Worm (Caenorhabditis elegans) whole organism, L4 larva: ENCODE results near the gene lem-4.

ENCODE experiments used
- F44E2.7 ChIP-seq: fragments of 200-800 bp; sonication (Bioruptor generic); IDR thresholded peaks from 2 replicates; pipeline ENCODE4 v2.1.2; 2022; ENCODE audit warnings: missing genetic modification characterization, missing compliant biosample characterization
- F49E8.2 ChIP-seq: sonication (generic microtip); optimal IDR thresholded peaks from 2 replicates; lab custom pipeline; 2016; ENCODE audit warnings: missing compliant biosample characterization, mild to moderate bottlenecking, missing genetic modification characterization, borderline replicate concordance
- R02D3.7 ChIP-seq: fragments of 150-350 bp; sonication (generic microtip); optimal IDR thresholded peaks from 3 replicates; lab custom pipeline; 2014; ENCODE audit warnings: missing biosample characterization, missing genetic modification characterization
- T20F7.1 ChIP-seq: fragments of 200-800 bp; sonication (Bioruptor generic); optimal IDR thresholded peaks from 2 replicates; lab custom pipeline; 2018; ENCODE audit warnings: mild to moderate bottlenecking, missing genetic modification characterization, missing compliant biosample characterization
- Y105C5A.15 ChIP-seq: fragments of 200-800 bp; sonication (Bioruptor generic); IDR thresholded peaks from 2 replicates; pipeline ENCODE4 v1.3.6; 2022; ENCODE audit warnings: missing genetic modification characterization, missing compliant biosample characterization
- ZK546.5 ChIP-seq, 2 experiments: sonication (generic microtip); optimal IDR thresholded peaks; 2 replicates each; lab custom pipeline; 2017; ENCODE audit warnings: missing biosample characterization in 2 of 2, missing genetic modification characterization in 2 of 2
- aha-1 ChIP-seq: fragments of 150-350 bp; peaks from one replicate; lab custom pipeline; 2014; ENCODE audit warnings: missing biosample characterization, missing genetic modification characterization
- ama-1 ChIP-seq: fragments of 150-350 bp; optimal IDR thresholded peaks from 2 replicates; lab custom pipeline; 2014; ENCODE audit warnings: inconsistent platforms, mixed read lengths
- arid-1 ChIP-seq: fragments of 200-800 bp; sonication (Bioruptor generic); conservative IDR thresholded peaks from 2 replicates; pipeline ENCODE4 v1.3.6; 2022; ENCODE audit warnings: missing genetic modification reagents, missing genetic modification characterization, missing compliant biosample characterization
- cey-2 ChIP-seq: sonication (generic microtip); optimal IDR thresholded peaks from 3 replicates; lab custom pipeline; 2017; ENCODE audit warnings: missing genetic modification characterization, mild to moderate bottlenecking, missing compliant biosample characterization, antibody characterized with exemption, borderline replicate concordance; ENCODE audit not compliant: insufficient read depth
- daf-16 ChIP-seq, 3 experiments: sonication (generic microtip); optimal IDR thresholded peaks; 2 replicates each; lab custom pipeline; 2016 to 2017; ENCODE audit warnings: missing genetic modification characterization in 3 of 3, missing genetic modification reagents in 3 of 3, mild to moderate bottlenecking in 2 of 3, missing compliant biosample characterization in 2 of 3, missing biosample characterization in 1 of 3, moderate library complexity in 1 of 3
- daf-8 ChIP-seq: fragments of 200-800 bp; sonication (Bioruptor generic); IDR thresholded peaks from 2 replicates; pipeline ENCODE4 v1.3.6; 2022; ENCODE audit warnings: missing genetic modification characterization, missing compliant biosample characterization
- dpl-1 ChIP-seq: fragments of 150-350 bp; optimal IDR thresholded peaks from 2 replicates; lab custom pipeline; 2014; ENCODE audit warnings: missing biosample characterization, missing genetic modification reagents, missing genetic modification characterization
- dve-1 ChIP-seq: sonication (generic microtip); optimal IDR thresholded peaks from 2 replicates; lab custom pipeline; 2017; ENCODE audit warnings: antibody characterized with exemption, mild to moderate bottlenecking, missing genetic modification characterization, missing compliant biosample characterization; ENCODE audit not compliant: insufficient read depth
- fkh-10 ChIP-seq: fragments of 150-350 bp; optimal IDR thresholded peaks from 2 replicates; lab custom pipeline; 2014; ENCODE audit warnings: missing biosample characterization, missing genetic modification reagents, missing genetic modification characterization
- fos-1 ChIP-seq: fragments of 150-350 bp; optimal IDR thresholded peaks from 2 replicates; lab custom pipeline; 2014; ENCODE audit warnings: missing biosample characterization, missing genetic modification characterization
- hif-1 ChIP-seq, 2 experiments: sonication (generic microtip); optimal IDR thresholded peaks; 2 replicates each; lab custom pipeline; 2016 to 2017; ENCODE audit warnings: missing compliant biosample characterization in 2 of 2, missing genetic modification characterization in 2 of 2, missing genetic modification reagents in 2 of 2, missing genotype in 2 of 2, mild to moderate bottlenecking in 1 of 2
- hlh-11 ChIP-seq: fragments of 200-800 bp; sonication (Bioruptor generic); optimal IDR thresholded peaks from 2 replicates; lab custom pipeline; 2018; ENCODE audit warnings: mild to moderate bottlenecking, missing genetic modification characterization, missing compliant biosample characterization
- hlh-30 ChIP-seq: sonication (generic microtip); optimal IDR thresholded peaks from 2 replicates; lab custom pipeline; 2017; ENCODE audit warnings: antibody characterized with exemption, mild to moderate bottlenecking, missing genetic modification characterization, missing compliant biosample characterization; ENCODE audit not compliant: insufficient read depth
- hmg-1.1 ChIP-seq: fragments of 200-800 bp; sonication (Bioruptor generic); IDR thresholded peaks from 2 replicates; pipeline ENCODE4 v1.3.6; 2022; ENCODE audit warnings: missing genetic modification reagents, missing genetic modification characterization, missing compliant biosample characterization
- lin-13 ChIP-seq: fragments of 150-350 bp; optimal IDR thresholded peaks from 2 replicates; lab custom pipeline; 2014; ENCODE audit warnings: missing biosample characterization, missing genetic modification reagents, missing genetic modification characterization
- lin-38 ChIP-seq: fragments of 200-800 bp; sonication (Bioruptor generic); IDR thresholded peaks from 2 replicates; pipeline ENCODE4 v1.3.6; 2022; ENCODE audit warnings: missing genetic modification reagents, missing genetic modification characterization, missing compliant biosample characterization
- lin-39 ChIP-seq: fragments of 150-350 bp; optimal IDR thresholded peaks from 2 replicates; lab custom pipeline; 2014; ENCODE audit warnings: missing biosample characterization, missing genetic modification reagents, missing genetic modification characterization
- lsy-2 ChIP-seq, 2 experiments: fragments of 150-350 bp in 1 of 2; sonication (generic microtip) in 1 of 2; optimal IDR thresholded peaks; 2 replicates each; lab custom pipeline; 2014 to 2017; ENCODE audit warnings: missing biosample characterization in 2 of 2, missing genetic modification characterization in 2 of 2
- madf-9 ChIP-seq: fragments of 200-800 bp; sonication (Bioruptor generic); conservative IDR thresholded peaks from 2 replicates; pipeline ENCODE4 v1.3.6; 2022; ENCODE audit warnings: missing genetic modification reagents, missing genetic modification characterization, missing compliant biosample characterization
- mdl-1 ChIP-seq, 2 experiments: fragments of 150-350 bp in 1 of 2; sonication (generic microtip) in 1 of 2; optimal IDR thresholded peaks; 2 replicates each; lab custom pipeline; 2014 to 2017; ENCODE audit warnings: missing biosample characterization in 2 of 2, missing genetic modification characterization in 2 of 2
- mdt-29 ChIP-seq: fragments of 200-800 bp; sonication (Bioruptor generic); IDR thresholded peaks from 2 replicates; pipeline ENCODE4 v1.3.6; 2022; ENCODE audit warnings: missing genetic modification reagents, missing genetic modification characterization, missing compliant biosample characterization
- mep-1 ChIP-seq: fragments of 150-350 bp; sonication (generic microtip); optimal IDR thresholded peaks from 3 replicates; lab custom pipeline; 2014; ENCODE audit warnings: missing biosample characterization, missing genetic modification characterization
- nhr-11 ChIP-seq: fragments of 150-350 bp; optimal IDR thresholded peaks from 2 replicates; lab custom pipeline; 2014; ENCODE audit warnings: missing biosample characterization, missing genetic modification characterization
- nhr-28 ChIP-seq: fragments of 150-350 bp; optimal IDR thresholded peaks from 2 replicates; lab custom pipeline; 2014; ENCODE audit warnings: missing biosample characterization, missing genetic modification characterization
- nhr-42 ChIP-seq: fragments of 200-800 bp; sonication (Bioruptor generic); IDR thresholded peaks from 2 replicates; pipeline ENCODE4 v1.3.6; 2022; ENCODE audit warnings: missing genetic modification characterization, missing compliant biosample characterization
- nhr-6 ChIP-seq: fragments of 150-350 bp; optimal IDR thresholded peaks from 2 replicates; lab custom pipeline; 2014; ENCODE audit warnings: missing biosample characterization, missing genetic modification characterization
- php-3 ChIP-seq: fragments of 200-800 bp; sonication (Bioruptor generic); IDR thresholded peaks from 2 replicates; pipeline ENCODE4 v1.3.6; 2022; ENCODE audit warnings: missing genetic modification reagents, missing genetic modification characterization, missing compliant biosample characterization
- rbr-2 ChIP-seq: sonication (generic microtip); optimal IDR thresholded peaks from 2 replicates; lab custom pipeline; 2016; ENCODE audit warnings: missing genotype, missing genetic modification characterization, missing compliant biosample characterization
- saeg-2 ChIP-seq: fragments of 200-800 bp; sonication (Bioruptor generic); IDR thresholded peaks from 2 replicates; pipeline ENCODE4 v1.3.6; 2022; ENCODE audit warnings: missing genetic modification reagents, missing genetic modification characterization, missing compliant biosample characterization
- skn-1 ChIP-seq: fragments of 150-350 bp; optimal IDR thresholded peaks from 2 replicates; lab custom pipeline; 2014; ENCODE audit warnings: missing biosample characterization, missing genetic modification characterization
- snpc-4 ChIP-seq: fragments of 150-350 bp; optimal IDR thresholded peaks from 2 replicates; lab custom pipeline; 2014; ENCODE audit warnings: missing biosample characterization, missing genetic modification characterization
- spr-1 ChIP-seq: sonication (generic microtip); optimal IDR thresholded peaks from 2 replicates; lab custom pipeline; 2016; ENCODE audit warnings: mild to moderate bottlenecking, missing genetic modification characterization, missing compliant biosample characterization
- unc-62 ChIP-seq, 3 experiments: fragments of 150-350 bp in 1 of 3; sonication (generic microtip); optimal IDR thresholded peaks in 2 of 3; peaks in 1 of 3; 1 replicate in 1 of 3; 2 replicates in 2 of 3; lab custom pipeline; 2014 to 2017; ENCODE audit warnings: missing biosample characterization in 3 of 3, missing genetic modification characterization in 3 of 3, missing genetic modification reagents in 3 of 3, missing genotype in 1 of 3
- zip-2 ChIP-seq: fragments of 150-350 bp; optimal IDR thresholded peaks from 2 replicates; lab custom pipeline; 2014; ENCODE audit warnings: missing biosample characterization, missing genetic modification characterization

lem-4 gene

ce11 chrIV:830262-830960, 24.2 kb downstream of the lem-4 start:
- TF ChIP-seq Y105C5A.15 (GFP tag; lab: Robert Waterston, UW) (no peak), aha-1 (tag; lab: Kevin White, UChicago) (peak; percentile 93), nhr-42 (GFP tag; lab: Robert Waterston, UW) (no peak), mdt-29 (GFP tag; lab: Robert Waterston, UW) (no peak), unc-62 (GFP tag; optimal IDR thresholded peaks at IDR 0.05 in 1 of 2; lab: Kevin White, UChicago) (no peak), unc-62 (tag; optimal IDR thresholded peaks at IDR 0.05; lab: Kevin White, UChicago) (no peak)
- TF ChIP-seq, all 104 proteins: peak for 1

- no peak for TF ChIP-seq mdl-1 (tag; optimal IDR thresholded peaks at IDR 0.05; lab: Kevin White, UChicago)
- TF ChIP-seq rbr-2 (tag; lab: Kevin White, UChicago) = no peak
- TF ChIP-seq daf-8 = no peak
- TF ChIP-seq saeg-2 = no peak
- no peak for TF ChIP-seq lin-13 (GFP tag; lab: Kevin White, UChicago)
- no peak for TF ChIP-seq madf-9 (GFP tag; lab: Robert Waterston, UW)
- TF ChIP-seq spr-1 (tag; lab: Kevin White, UChicago) = no peak
Observed at ce11 chrIV:829691-830090, 24.9 kb downstream of the lem-4 start.

ce11 chrIV:829107-829506, 25.5 kb downstream of the lem-4 start:
- TF ChIP-seq hlh-30 (tag; lab: Kevin White, UChicago) (peak; percentile 60), daf-16 (GFP tag; optimal IDR thresholded peaks at IDR 0.05; lab: Kevin White, UChicago) (no peak), daf-16 (tag; optimal IDR thresholded peaks at IDR 0.05; lab: Kevin White, UChicago) (peak; percentile 32), cey-2 (tag; lab: Kevin White, UChicago) (no peak)

- TF ChIP-seq hmg-1.1 (peak; percentile 63), nhr-11 (peak; percentile 62), nhr-6 (peak; percentile 18), R02D3.7 (tag; lab: Kevin White, UChicago) (no peak), spr-1 (tag; lab: Kevin White, UChicago) (no peak), hlh-11 (tag; lab: Kevin White, UChicago) (peak; percentile 20), ama-1 (lab: Kevin White, UChicago) (peak; percentile 42), snpc-4 (tag; lab: Kevin White, UChicago) (no peak), zip-2 (peak; percentile 10), hlh-30 (tag; lab: Kevin White, UChicago) (peak; percentile 64), F49E8.2 (tag; lab: Kevin White, UChicago) (no peak), hif-1 (tag; optimal IDR thresholded peaks at IDR 0.05; lab: Kevin White, UChicago) (peak; percentile 66 to 99), dpl-1 (GFP tag; lab: Kevin White, UChicago) (peak; percentile 60), skn-1 (tag; lab: Kevin White, UChicago) (no peak), mep-1 (peak; percentile 73), rbr-2 (tag; lab: Kevin White, UChicago) (peak; percentile 40), madf-9 (GFP tag; lab: Robert Waterston, UW) (no peak), fos-1 (tag; lab: Kevin White, UChicago) (no peak), php-3 (GFP tag; lab: Robert Waterston, UW) (no peak), fkh-10 (GFP tag; lab: Kevin White, UChicago) (peak; percentile 42), lin-38 (GFP tag; lab: Robert Waterston, UW) (peak; percentile 77), lin-39 (tag; lab: Kevin White, UChicago) (no peak), mdl-1 (tag; optimal IDR thresholded peaks at IDR 0.05; lab: Kevin White, UChicago) (peak in 1 of 2 experiments; percentile 64), lsy-2 (tag; optimal IDR thresholded peaks at IDR 0.05; lab: Kevin White, UChicago) (peak in 1 of 2 experiments; percentile 85), F44E2.7 (no peak), ZK546.5 (tag; optimal IDR thresholded peaks at IDR 0.05; lab: Kevin White, UChicago) (no peak), T20F7.1 (peak; percentile 24), dve-1 (tag; lab: Kevin White, UChicago) (peak; percentile 62), nhr-28 (tag; lab: Kevin White, UChicago) (peak; percentile 15), arid-1 (no peak), aha-1 (tag; lab: Kevin White, UChicago) (peak; percentile 100)
Observed at ce11 chrIV:828427-828826, 26.2 kb downstream of the lem-4 start.
